Worm (Caenorhabditis elegans) whole organism, late embryonic: ENCODE results near the gene C25F9.6.

Experiments used
- ceh-30 ChIP-seq: fragments of 150-350 bp; optimal IDR thresholded peaks from 2 replicates; lab custom pipeline; 2014; ENCODE audit warnings: missing biosample characterization, missing genetic modification characterization
- ceh-6 ChIP-seq: fragments of 200-800 bp; sonication (Bioruptor generic); optimal IDR thresholded peaks from 2 replicates; lab custom pipeline; 2018; ENCODE audit warnings: mild to moderate bottlenecking, missing genetic modification characterization, missing compliant biosample characterization
- nhr-232 ChIP-seq: sonication (generic microtip); optimal IDR thresholded peaks from 2 replicates; lab custom pipeline; 2016; ENCODE audit warnings: missing genetic modification characterization, missing compliant biosample characterization
- pha-2 ChIP-seq: sonication (generic microtip); optimal IDR thresholded peaks from 2 replicates; lab custom pipeline; 2017; ENCODE audit warnings: mild to moderate bottlenecking, missing genetic modification characterization, missing compliant biosample characterization
- rnt-1 ChIP-seq: sonication (generic microtip); optimal IDR thresholded peaks from 2 replicates; lab custom pipeline; 2016; ENCODE audit warnings: missing genetic modification characterization, missing compliant biosample characterization
- sox-4 ChIP-seq: sonication (generic microtip); optimal IDR thresholded peaks from 2 replicates; lab custom pipeline; 2017; ENCODE audit warnings: mild to moderate bottlenecking, missing genetic modification characterization, inconsistent platforms, missing compliant biosample characterization

ce11 chrV:19443599-19443998 lies 38.5 kb upstream of the C25F9.6 start:
- TF ChIP-seq nhr-232 (tag; lab: Kevin White, UChicago) (no peak), sox-4 (tag; lab: Kevin White, UChicago) (no peak), ceh-6 (GFP tag; lab: Kevin White, UChicago) (no peak), rnt-1 (tag; lab: Kevin White, UChicago) (no peak), pha-2 (tag; lab: Kevin White, UChicago) (no peak), ceh-30 (no peak)
